Fruit fly (Drosophila melanogaster) whole organism: Measurements from ENCODE around the gene CG7794.

Experiments
- EcR ChIP-seq, 2 experiments: fragments of >200 bp; optimal IDR thresholded peaks; 2 replicates each; lab custom pipeline; 2017; ENCODE audit warnings: missing biosample characterization in 2 of 2, missing genetic modification characterization in 2 of 2, missing genetic modification reagents in 2 of 2
- pan ChIP-seq: fragments of >200 bp; optimal IDR thresholded peaks from 2 replicates; lab custom pipeline; 2017
- usp ChIP-seq: fragments of >200 bp; optimal IDR thresholded peaks from 2 replicates; lab custom pipeline; 2017; ENCODE audit warnings: missing biosample characterization, missing genetic modification characterization, mixed read lengths

- TF ChIP-seq usp (GFP tag; lab: Kevin White, UChicago) (no peak), EcR (GFP tag; optimal IDR thresholded peaks at IDR 0.05; lab: Kevin White, UChicago) (no peak), pan (no peak)
Measured at dm6 chr3R:18052799-18053586, 29.5 kb downstream of the CG7794 start, which contains the start of gene htl.
